Worm (Caenorhabditis elegans) whole organism, L1 larva: Measurements from ENCODE around the gene Y59H11AM.4.

Source experiments
- C04F5.9 ChIP-seq: sonication (generic microtip); optimal IDR thresholded peaks from 2 replicates; lab custom pipeline; 2016; ENCODE audit warnings: missing genetic modification characterization, missing compliant biosample characterization
- C34B4.2 ChIP-seq: sonication (generic microtip); optimal IDR thresholded peaks from 2 replicates; lab custom pipeline; 2017; ENCODE audit warnings: mild to moderate bottlenecking, missing genetic modification characterization, missing compliant biosample characterization
- aha-1 ChIP-seq: fragments of 150-350 bp; optimal IDR thresholded peaks from 2 replicates; lab custom pipeline; 2014; ENCODE audit warnings: missing biosample characterization, missing genetic modification characterization
- ama-1 ChIP-seq: fragments of 150-350 bp; optimal IDR thresholded peaks from 2 replicates; lab custom pipeline; 2014
- blmp-1 ChIP-seq: fragments of 150-350 bp; optimal IDR thresholded peaks from 2 replicates; lab custom pipeline; 2014; ENCODE audit warnings: missing biosample characterization, missing genetic modification characterization
- ceh-8 ChIP-seq: fragments of 200-800 bp; sonication (Bioruptor generic); optimal IDR thresholded peaks from 2 replicates; lab custom pipeline; 2018; ENCODE audit warnings: mild to moderate bottlenecking, missing genetic modification characterization, moderate library complexity, missing compliant biosample characterization
- ceh-82 ChIP-seq, 3 experiments: fragments of 150-350 bp in 1 of 3; sonication (generic microtip) in 2 of 3; optimal IDR thresholded peaks; 2 replicates each; lab custom pipeline; 2014 to 2017; ENCODE audit warnings: missing biosample characterization in 3 of 3, missing genetic modification characterization in 3 of 3
- ceh-88 ChIP-seq: fragments of 200-800 bp; sonication (Bioruptor generic); IDR thresholded peaks from 2 replicates; pipeline ENCODE4 v1.3.6; 2022; ENCODE audit warnings: missing genetic modification characterization, missing compliant biosample characterization
- dsc-1 ChIP-seq: sonication (generic microtip); optimal IDR thresholded peaks from 2 replicates; lab custom pipeline; 2016; ENCODE audit warnings: mild to moderate bottlenecking, missing genetic modification characterization, missing compliant biosample characterization
- efl-1 ChIP-seq, 4 experiments: fragments of 150-350 bp; optimal IDR thresholded peaks in 3 of 4; peaks in 1 of 4; 1 replicate in 1 of 4; 2 replicates in 3 of 4; lab custom pipeline; 2014; ENCODE audit warnings: missing biosample characterization in 2 of 4, missing genetic modification characterization in 2 of 4, missing genetic modification reagents in 2 of 4
- efl-3 ChIP-seq: fragments of 200-800 bp; sonication (Bioruptor generic); optimal IDR thresholded peaks from 2 replicates; lab custom pipeline; 2018; ENCODE audit warnings: mild to moderate bottlenecking, missing genetic modification characterization, missing compliant biosample characterization
- egl-27 ChIP-seq, 2 experiments: fragments of 150-350 bp in 1 of 2; sonication (generic microtip); optimal IDR thresholded peaks; 3 replicates each; lab custom pipeline; 2017 to 2018; ENCODE audit warnings: missing biosample characterization in 2 of 2, missing genetic modification characterization in 2 of 2, missing genetic modification reagents in 2 of 2
- elt-2 ChIP-seq: sonication (generic microtip); optimal IDR thresholded peaks from 2 replicates; lab custom pipeline; 2016; ENCODE audit warnings: missing genetic modification characterization, mild to moderate bottlenecking, inconsistent platforms, missing compliant biosample characterization, missing genetic modification reagents
- ets-5 ChIP-seq: fragments of 200-800 bp; sonication (Bioruptor generic); IDR thresholded peaks from 2 replicates; pipeline ENCODE4 v1.3.6; 2022; ENCODE audit warnings: missing genetic modification characterization, missing compliant biosample characterization
- fkh-8 ChIP-seq: sonication (generic microtip); optimal IDR thresholded peaks from 2 replicates; lab custom pipeline; 2016; ENCODE audit warnings: mild to moderate bottlenecking, missing genetic modification characterization, missing compliant biosample characterization
- fos-1 ChIP-seq: fragments of 150-350 bp; optimal IDR thresholded peaks from 2 replicates; lab custom pipeline; 2014; ENCODE audit warnings: missing biosample characterization, missing genetic modification characterization
- grh-1 ChIP-seq: fragments of 200-800 bp; sonication (Bioruptor generic); IDR thresholded peaks from 2 replicates; pipeline ENCODE4 v1.3.6; 2022; ENCODE audit warnings: missing genetic modification reagents, missing genetic modification characterization, missing compliant biosample characterization
- hlh-17 ChIP-seq: fragments of 200-800 bp; sonication (Bioruptor generic); optimal IDR thresholded peaks from 2 replicates; lab custom pipeline; 2018; ENCODE audit warnings: missing genetic modification characterization, mild to moderate bottlenecking, missing compliant biosample characterization, moderate library complexity, borderline replicate concordance
- hlh-4 ChIP-seq: sonication (generic microtip); optimal IDR thresholded peaks from 2 replicates; lab custom pipeline; 2016; ENCODE audit warnings: mild to moderate bottlenecking, missing genetic modification characterization, missing compliant biosample characterization
- hpl-2 ChIP-seq: fragments of 150-350 bp; optimal IDR thresholded peaks from 2 replicates; lab custom pipeline; 2014; ENCODE audit warnings: missing biosample characterization, missing genetic modification reagents, missing genetic modification characterization
- jun-1 ChIP-seq: fragments of 150-350 bp; optimal IDR thresholded peaks from 2 replicates; lab custom pipeline; 2014; ENCODE audit warnings: missing biosample characterization, missing genetic modification reagents, missing genetic modification characterization
- lin-35 ChIP-seq, 2 experiments: fragments of 150-350 bp; optimal IDR thresholded peaks; 2 replicates each; lab custom pipeline; 2014; ENCODE audit warnings: missing biosample characterization in 2 of 2, missing genetic modification characterization in 2 of 2, missing genetic modification reagents in 2 of 2
- lir-3 ChIP-seq: sonication (generic microtip); optimal IDR thresholded peaks from 2 replicates; lab custom pipeline; 2016; ENCODE audit warnings: mild to moderate bottlenecking, missing genetic modification characterization, moderate library complexity, missing compliant biosample characterization; ENCODE audit not compliant: poor library complexity
- lsy-2 ChIP-seq, 2 experiments: fragments of 150-350 bp; optimal IDR thresholded peaks; 2 replicates each; lab custom pipeline; 2014; ENCODE audit warnings: missing biosample characterization in 2 of 2, missing genetic modification characterization in 2 of 2
- mdl-1 ChIP-seq, 2 experiments: fragments of 150-350 bp; optimal IDR thresholded peaks; 2 replicates each; lab custom pipeline; 2014 to 2017; ENCODE audit warnings: missing biosample characterization in 2 of 2, missing genetic modification characterization in 2 of 2, inconsistent platforms in 1 of 2
- nhr-19 ChIP-seq: fragments of 200-800 bp; sonication (Bioruptor generic); conservative IDR thresholded peaks from 2 replicates; pipeline ENCODE4 v1.3.6; 2022; ENCODE audit warnings: missing genetic modification characterization, missing compliant biosample characterization
- nhr-20 ChIP-seq: sonication (generic microtip); optimal IDR thresholded peaks from 2 replicates; lab custom pipeline; 2016; ENCODE audit warnings: mild to moderate bottlenecking, missing genetic modification characterization, missing compliant biosample characterization
- nhr-237 ChIP-seq: fragments of 150-350 bp; optimal IDR thresholded peaks from 2 replicates; lab custom pipeline; 2014; ENCODE audit warnings: missing biosample characterization, missing genetic modification characterization
- nhr-47 ChIP-seq: sonication (generic microtip); optimal IDR thresholded peaks from 2 replicates; lab custom pipeline; 2016; ENCODE audit warnings: mild to moderate bottlenecking, missing genetic modification characterization, moderate library complexity, missing compliant biosample characterization
- nhr-71 ChIP-seq: sonication (generic microtip); optimal IDR thresholded peaks from 2 replicates; lab custom pipeline; 2016; ENCODE audit warnings: mild to moderate bottlenecking, missing genetic modification characterization, moderate library complexity, missing compliant biosample characterization
- nhr-76 ChIP-seq: sonication (generic microtip); optimal IDR thresholded peaks from 2 replicates; lab custom pipeline; 2017; ENCODE audit warnings: missing biosample characterization, missing genetic modification characterization
- nhr-77 ChIP-seq: fragments of 150-350 bp; optimal IDR thresholded peaks from 2 replicates; lab custom pipeline; 2014; ENCODE audit warnings: missing biosample characterization, missing genetic modification characterization
- nhr-84 ChIP-seq: sonication (generic microtip); optimal IDR thresholded peaks from 2 replicates; lab custom pipeline; 2017; ENCODE audit warnings: missing biosample characterization, missing genetic modification characterization
- nhr-85 ChIP-seq: sonication (generic microtip); peaks from one replicate; lab custom pipeline; 2016; ENCODE audit warnings: missing genetic modification characterization, inconsistent platforms, missing compliant biosample characterization
- nhr-90 ChIP-seq: sonication (generic microtip); optimal IDR thresholded peaks from 2 replicates; lab custom pipeline; 2016; ENCODE audit warnings: mild to moderate bottlenecking, missing genetic modification characterization, missing compliant biosample characterization; ENCODE audit not compliant: poor library complexity
- pax-3 ChIP-seq: fragments of 200-800 bp; sonication (Bioruptor generic); optimal IDR thresholded peaks from 2 replicates; lab custom pipeline; 2018; ENCODE audit warnings: mild to moderate bottlenecking, missing genetic modification characterization, moderate library complexity, missing compliant biosample characterization
- rnt-1 ChIP-seq: sonication (generic microtip); optimal IDR thresholded peaks from 2 replicates; lab custom pipeline; 2016; ENCODE audit warnings: mild to moderate bottlenecking, missing genetic modification characterization, moderate library complexity, missing compliant biosample characterization
- snpc-4 ChIP-seq: fragments of 150-350 bp; optimal IDR thresholded peaks from 2 replicates; lab custom pipeline; 2014; ENCODE audit warnings: missing biosample characterization, missing genetic modification characterization
- snu-23 ChIP-seq: sonication (generic microtip); optimal IDR thresholded peaks from 2 replicates; lab custom pipeline; 2016; ENCODE audit warnings: missing genetic modification characterization, missing compliant biosample characterization
- sptf-1 ChIP-seq: fragments of 150-350 bp; optimal IDR thresholded peaks from 2 replicates; lab custom pipeline; 2014; ENCODE audit warnings: missing biosample characterization, missing genetic modification characterization
- sup-37 ChIP-seq: fragments of 200-800 bp; sonication (Bioruptor generic); optimal IDR thresholded peaks from 2 replicates; lab custom pipeline; 2018; ENCODE audit warnings: mild to moderate bottlenecking, missing genetic modification characterization, missing compliant biosample characterization
- swsn-7 ChIP-seq: sonication (generic microtip); optimal IDR thresholded peaks from 2 replicates; lab custom pipeline; 2016; ENCODE audit warnings: missing genetic modification characterization, missing compliant biosample characterization
- tbx-2 ChIP-seq: sonication (generic microtip); optimal IDR thresholded peaks from 2 replicates; lab custom pipeline; 2016; ENCODE audit warnings: missing genetic modification characterization, missing compliant biosample characterization
- unc-30 ChIP-seq: sonication (generic microtip); optimal IDR thresholded peaks from 2 replicates; lab custom pipeline; 2017; ENCODE audit warnings: missing biosample characterization, missing genetic modification characterization
- vab-15 ChIP-seq: sonication (generic microtip); optimal IDR thresholded peaks from 2 replicates; lab custom pipeline; 2017; ENCODE audit warnings: missing genotype, mild to moderate bottlenecking, missing genetic modification characterization, missing compliant biosample characterization
- xbp-1 ChIP-seq: sonication (generic microtip); optimal IDR thresholded peaks from 2 replicates; lab custom pipeline; 2016; ENCODE audit warnings: missing genetic modification characterization, missing compliant biosample characterization
- ztf-4 ChIP-seq: fragments of 150-350 bp; optimal IDR thresholded peaks from 2 replicates; lab custom pipeline; 2014; ENCODE audit warnings: missing biosample characterization, missing genetic modification characterization

Gene Y59H11AM.4

ce11 chrIV:8587057-8587456 lies 16.9 kb upstream of the Y59H11AM.4 start (continued):
- TF ChIP-seq swsn-7 (tag; lab: Kevin White, UChicago), result peak; percentile 38
- peak; percentile 38 for TF ChIP-seq xbp-1 (tag; lab: Kevin White, UChicago)
- peak; percentile 14 for TF ChIP-seq nhr-47 (tag; lab: Kevin White, UChicago)
- TF ChIP-seq rnt-1 (tag; lab: Kevin White, UChicago), result peak; percentile 86
- TF ChIP-seq nhr-85 (tag; lab: Kevin White, UChicago), result peak; percentile 81
- TF ChIP-seq snu-23, result peak; percentile 58
- TF ChIP-seq snpc-4, result no peak
- peak in 1 of 2 experiments; percentile 70 for TF ChIP-seq egl-27 (tag; optimal IDR thresholded peaks at IDR 0.05; lab: Kevin White, UChicago)
- peak; percentile 28 for TF ChIP-seq ztf-4 (tag; lab: Kevin White, UChicago)
- no peak for TF ChIP-seq mdl-1 (tag; optimal IDR thresholded peaks at IDR 0.05; lab: Kevin White, UChicago)
- TF ChIP-seq tbx-2 (tag; lab: Kevin White, UChicago), result peak; percentile 41
- TF ChIP-seq fos-1 (tag; lab: Kevin White, UChicago), result peak; percentile 4
- peak; percentile 47 for TF ChIP-seq nhr-19 (GFP tag; lab: Robert Waterston, UW)
- no peak for TF ChIP-seq aha-1 (tag; lab: Kevin White, UChicago)
- TF ChIP-seq pax-3 (tag; lab: Kevin White, UChicago), result no peak
- TF ChIP-seq sptf-1 (tag; lab: Kevin White, UChicago), result no peak
- peak; percentile 55 to 59 for TF ChIP-seq efl-1 (optimal IDR thresholded peaks at IDR 0.05; lab: Kevin White, UChicago)
- TF ChIP-seq efl-1 (GFP tag; optimal IDR thresholded peaks at IDR 0.05 in 1 of 2; lab: Kevin White, UChicago), result peak in 1 of 2 experiments; percentile 31

ce11 chrIV:8585076-8586033 lies 15.2 kb upstream of the Y59H11AM.4 start, which contains the start of gene catp-7:
TSS of gene catp-7 (plus strand) at chrIV:8585983.
- TF ChIP-seq snpc-4, result no peak
- no peak for TF ChIP-seq blmp-1
- no peak for TF ChIP-seq ceh-8 (GFP tag; lab: Kevin White, UChicago)
- TF ChIP-seq ama-1 (lab: Kevin White, UChicago), result peak; percentile 34
- TF ChIP-seq lin-35 (GFP tag; optimal IDR thresholded peaks at IDR 0.05; lab: Kevin White, UChicago), result peak in 1 of 2 experiments; percentile 56
- TF ChIP-seq lsy-2 (tag; optimal IDR thresholded peaks at IDR 0.05; lab: Kevin White, UChicago), result peak in 1 of 2 experiments; percentile 13
- no peak for TF ChIP-seq efl-1 (optimal IDR thresholded peaks at IDR 0.05; lab: Kevin White, UChicago)
- TF ChIP-seq efl-1 (GFP tag; optimal IDR thresholded peaks at IDR 0.05 in 1 of 2; lab: Kevin White, UChicago), result peak in 1 of 2 experiments; percentile 86
- no peak for TF ChIP-seq fos-1 (tag; lab: Kevin White, UChicago)
- TF ChIP-seq nhr-20, result peak; percentile 32
- TF ChIP-seq jun-1 (tag; lab: Kevin White, UChicago), result no peak
- no peak for TF ChIP-seq fkh-8
- peak; percentile 15 for TF ChIP-seq nhr-90 (tag; lab: Kevin White, UChicago)
- no peak for TF ChIP-seq nhr-84 (tag; lab: Kevin White, UChicago)
- TF ChIP-seq lir-3, result no peak
- TF ChIP-seq nhr-77 (tag; lab: Kevin White, UChicago), result no peak
- TF ChIP-seq grh-1 (GFP tag; lab: Robert Waterston, UW), result no peak
- TF ChIP-seq efl-3 (GFP tag; lab: Kevin White, UChicago), result no peak
- TF ChIP-seq hpl-2 (GFP tag; lab: Kevin White, UChicago), result peak; percentile 6
- no peak for TF ChIP-seq hlh-4
- TF ChIP-seq nhr-76 (tag; lab: Kevin White, UChicago), result no peak
- TF ChIP-seq elt-2 (tag; lab: Kevin White, UChicago), result peak; percentile 97
- no peak for TF ChIP-seq snu-23
- TF ChIP-seq nhr-237 (tag; lab: Kevin White, UChicago), result no peak
- no peak for TF ChIP-seq ceh-88 (GFP tag; lab: Robert Waterston, UW)
- no peak for TF ChIP-seq dsc-1 (tag; lab: Kevin White, UChicago)
- no peak for TF ChIP-seq sptf-1 (tag; lab: Kevin White, UChicago)
- no peak for TF ChIP-seq vab-15 (tag; lab: Kevin White, UChicago)
- TF ChIP-seq sup-37 (GFP tag; lab: Kevin White, UChicago), result no peak
- no peak for TF ChIP-seq mdl-1 (tag; optimal IDR thresholded peaks at IDR 0.05; lab: Kevin White, UChicago)
- TF ChIP-seq unc-30 (tag; lab: Kevin White, UChicago), result no peak
- no peak for TF ChIP-seq ceh-82 (tag; optimal IDR thresholded peaks at IDR 0.05; lab: Kevin White, UChicago)
- no peak for TF ChIP-seq C34B4.2 (tag; lab: Kevin White, UChicago)
- no peak for TF ChIP-seq hlh-17 (GFP tag; lab: Kevin White, UChicago)
- TF ChIP-seq C04F5.9 (tag; lab: Kevin White, UChicago), result no peak
- no peak for TF ChIP-seq ets-5 (GFP tag; lab: Robert Waterston, UW)
- TF ChIP-seq ztf-4 (tag; lab: Kevin White, UChicago), result no peak
- TF ChIP-seq nhr-71, result peak; percentile 41
